Fruit fly (Drosophila melanogaster) whole organism, embryonic: Measurements from ENCODE around the gene sbr.

Experiments used
- Antp ChIP-seq: fragments of 200-800 bp; sonication (Bioruptor generic); optimal IDR thresholded peaks from 3 replicates; lab custom pipeline; 2016; ENCODE audit warnings: missing biosample characterization, missing genetic modification characterization
- BtbVII ChIP-seq: fragments of 200-800 bp; sonication (Bioruptor generic); optimal IDR thresholded peaks from 3 replicates; lab custom pipeline; 2017; ENCODE audit warnings: missing biosample characterization, mild to moderate bottlenecking, missing genetic modification characterization
- CG10209 ChIP-seq: fragments of 200-800 bp; sonication (Bioruptor generic); optimal IDR thresholded peaks from 3 replicates; lab custom pipeline; 2017; ENCODE audit warnings: missing biosample characterization, mild to moderate bottlenecking, missing genetic modification characterization, missing genetic modification reagents
- CG10654 ChIP-seq: fragments of 200-800 bp; sonication (Bioruptor generic); optimal IDR thresholded peaks from 2 replicates; lab custom pipeline; 2016; ENCODE audit warnings: missing biosample characterization, missing genetic modification characterization
- CG12104 ChIP-seq: fragments of 200-800 bp; sonication (Bioruptor generic); optimal IDR thresholded peaks from 3 replicates; lab custom pipeline; 2016; ENCODE audit warnings: missing biosample characterization, missing genetic modification characterization
- CG12155 ChIP-seq: fragments of 200-800 bp; sonication (Bioruptor generic); optimal IDR thresholded peaks from 3 replicates; lab custom pipeline; 2016; ENCODE audit warnings: missing biosample characterization, missing genetic modification characterization
- CG12299 ChIP-seq: fragments of 200-800 bp; sonication (Bioruptor generic); optimal IDR thresholded peaks from 2 replicates; lab custom pipeline; 2018; ENCODE audit warnings: missing biosample characterization, mild to moderate bottlenecking, missing genetic modification characterization
- CG13775 ChIP-seq: fragments of 200-800 bp; sonication (Bioruptor generic); optimal IDR thresholded peaks from 3 replicates; lab custom pipeline; 2017; ENCODE audit warnings: missing biosample characterization, mild to moderate bottlenecking, missing genetic modification characterization
- CG15601 ChIP-seq: fragments of 200-800 bp; sonication (Bioruptor generic); optimal IDR thresholded peaks from 3 replicates; lab custom pipeline; 2019; ENCODE audit warnings: missing biosample characterization, mild to moderate bottlenecking, missing genetic modification characterization, moderate library complexity
- CG16863 ChIP-seq: fragments of 200-800 bp; sonication (Bioruptor generic); optimal IDR thresholded peaks from 3 replicates; lab custom pipeline; 2016; ENCODE audit warnings: missing biosample characterization, missing genetic modification characterization
- CG18476 ChIP-seq: fragments of 200-800 bp; sonication (Bioruptor generic); optimal IDR thresholded peaks from 2 replicates; lab custom pipeline; 2016; ENCODE audit warnings: missing biosample characterization, mild to moderate bottlenecking, missing genetic modification characterization
- CG2116 ChIP-seq: fragments of 200-800 bp; sonication (Bioruptor generic); optimal IDR thresholded peaks from 3 replicates; lab custom pipeline; 2018; ENCODE audit warnings: missing biosample characterization, mild to moderate bottlenecking, missing genetic modification characterization
- CG2120 ChIP-seq: fragments of 200-800 bp; sonication (Bioruptor generic); optimal IDR thresholded peaks from 3 replicates; lab custom pipeline; 2016; ENCODE audit warnings: missing biosample characterization, missing genetic modification characterization
- CG34376 ChIP-seq: fragments of 200-800 bp; sonication (Bioruptor generic); optimal IDR thresholded peaks from 2 replicates; lab custom pipeline; 2018; ENCODE audit warnings: missing biosample characterization, mild to moderate bottlenecking, missing genetic modification characterization
- CG3726 ChIP-seq: fragments of 200-800 bp; sonication (Bioruptor generic); IDR thresholded peaks from 3 replicates; pipeline ENCODE4, ENCODE4 v1.3.6; 2022; ENCODE audit warnings: missing biosample characterization, missing genetic modification characterization
- CG4360 ChIP-seq: fragments of 200-800 bp; sonication (Bioruptor generic); IDR thresholded peaks from 2 replicates; pipeline ENCODE4 v1.3.6; 2022; ENCODE audit warnings: missing biosample characterization, missing genetic modification characterization
- CG4730 ChIP-seq: fragments of 200-800 bp; sonication (Bioruptor generic); IDR thresholded peaks from 2 replicates; pipeline ENCODE4 v1.3.6; 2022; ENCODE audit warnings: missing biosample characterization, missing genetic modification characterization
- CG6175 ChIP-seq: fragments of 200-800 bp; sonication (Bioruptor generic); IDR thresholded peaks from 3 replicates; pipeline ENCODE4 v1.3.6; 2022; ENCODE audit warnings: missing biosample characterization, missing genetic modification characterization
- CG6254 ChIP-seq: fragments of 200-800 bp; sonication (Bioruptor generic); optimal IDR thresholded peaks from 3 replicates; lab custom pipeline; 2017; ENCODE audit warnings: mild to moderate bottlenecking, missing biosample characterization, missing genetic modification reagents, missing genetic modification characterization
- CG6654 ChIP-seq: fragments of 200-800 bp; sonication (Bioruptor generic); optimal IDR thresholded peaks from 2 replicates; lab custom pipeline; 2017; ENCODE audit warnings: missing biosample characterization, mild to moderate bottlenecking, missing genetic modification characterization
- CG7372 ChIP-seq: fragments of 200-800 bp; sonication (Bioruptor generic); IDR thresholded peaks from 2 replicates; pipeline ENCODE4 v1.3.6; 2022; ENCODE audit warnings: missing biosample characterization, missing genetic modification characterization
- CG7556 ChIP-seq: fragments of 200-800 bp; sonication (Bioruptor generic); optimal IDR thresholded peaks from 2 replicates; lab custom pipeline; 2017; ENCODE audit warnings: missing biosample characterization, mild to moderate bottlenecking, missing genetic modification characterization
- CG9727 ChIP-seq: fragments of 200-800 bp; sonication (Bioruptor generic); optimal IDR thresholded peaks from 3 replicates; lab custom pipeline; 2017; ENCODE audit warnings: missing biosample characterization, mild to moderate bottlenecking, missing genetic modification characterization
- CHES-1-like ChIP-seq: fragments of 200-800 bp; sonication (Bioruptor generic); optimal IDR thresholded peaks from 2 replicates; lab custom pipeline; 2016; ENCODE audit warnings: missing biosample characterization, missing genetic modification characterization
- CoRest ChIP-seq: fragments of 200-800 bp; sonication (Bioruptor generic); optimal IDR thresholded peaks from 3 replicates; lab custom pipeline; 2018; ENCODE audit warnings: missing biosample characterization, mild to moderate bottlenecking, missing genetic modification characterization, moderate library complexity
- Elba2 ChIP-seq: fragments of 200-800 bp; sonication (Bioruptor generic); optimal IDR thresholded peaks from 3 replicates; lab custom pipeline; 2016; ENCODE audit warnings: missing biosample characterization, missing genetic modification characterization
- GATAe ChIP-seq: fragments of 200-800 bp; sonication (Bioruptor generic); conservative IDR thresholded peaks from 2 replicates; pipeline ENCODE4 v1.3.6; 2022; ENCODE audit warnings: missing biosample characterization, missing genetic modification characterization
- Lim3 ChIP-seq: fragments of 200-800 bp; sonication (Bioruptor generic); IDR thresholded peaks from 2 replicates; pipeline ENCODE4 v1.3.6; 2022; ENCODE audit warnings: missing biosample characterization, missing genetic modification characterization
- Mad ChIP-seq: fragments of 200-800 bp; sonication (Bioruptor generic); optimal IDR thresholded peaks from 2 replicates; lab custom pipeline; 2016; ENCODE audit warnings: missing biosample characterization, missing genetic modification characterization
- Max ChIP-seq: fragments of 200-800 bp; sonication (Bioruptor generic); optimal IDR thresholded peaks from 2 replicates; lab custom pipeline; 2016; ENCODE audit warnings: missing biosample characterization, mild to moderate bottlenecking, missing genetic modification characterization
- Myb ChIP-seq: fragments of 200-800 bp; sonication (Bioruptor generic); optimal IDR thresholded peaks from 2 replicates; lab custom pipeline; 2016; ENCODE audit warnings: missing biosample characterization, missing genetic modification characterization
- Six4 ChIP-seq: fragments of 200-800 bp; sonication (Bioruptor generic); optimal IDR thresholded peaks from 2 replicates; lab custom pipeline; 2016; ENCODE audit warnings: missing biosample characterization, missing genetic modification characterization
- Ssrp ChIP-seq: fragments of 200-800 bp; sonication (Bioruptor generic); optimal IDR thresholded peaks from 2 replicates; lab custom pipeline; 2018; ENCODE audit warnings: missing biosample characterization, mild to moderate bottlenecking, missing genetic modification characterization, moderate library complexity
- Taf1 ChIP-seq: fragments of 200-800 bp; sonication (Bioruptor generic); IDR thresholded peaks from 2 replicates; pipeline ENCODE4 v1.3.6; 2022; ENCODE audit warnings: missing biosample characterization, missing genetic modification characterization
- bab2 ChIP-seq: fragments of 200-800 bp; sonication (Bioruptor generic); optimal IDR thresholded peaks from 2 replicates; lab custom pipeline; 2016; ENCODE audit warnings: missing biosample characterization, missing genetic modification characterization
- br ChIP-seq: fragments of >200 bp; optimal IDR thresholded peaks from 2 replicates; lab custom pipeline; 2017
- cas ChIP-seq: fragments of 200-800 bp; sonication (Bioruptor generic); IDR thresholded peaks from 2 replicates; pipeline ENCODE4 v1.3.6; 2022; ENCODE audit warnings: missing biosample characterization, missing genetic modification characterization
- cato ChIP-seq: fragments of 200-800 bp; sonication (Bioruptor generic); optimal IDR thresholded peaks from 2 replicates; lab custom pipeline; 2016; ENCODE audit warnings: missing biosample characterization, missing genetic modification characterization, borderline replicate concordance
- crol ChIP-seq: fragments of 200-800 bp; sonication (Bioruptor generic); IDR thresholded peaks from 2 replicates; pipeline ENCODE4 v1.3.6; 2022; ENCODE audit warnings: missing biosample characterization, missing genetic modification characterization
- dati ChIP-seq: fragments of 200-800 bp; sonication (Bioruptor generic); IDR thresholded peaks from 2 replicates; pipeline ENCODE4 v1.3.6; 2022; ENCODE audit warnings: missing biosample characterization, missing genetic modification characterization
- ems ChIP-seq: fragments of 200-800 bp; sonication (Bioruptor generic); optimal IDR thresholded peaks from 3 replicates; lab custom pipeline; 2016; ENCODE audit warnings: missing biosample characterization, missing genetic modification characterization
- esg ChIP-seq: fragments of 200-800 bp; sonication (Bioruptor generic); conservative IDR thresholded peaks from 2 replicates; pipeline ENCODE4 v1.3.6; 2022; ENCODE audit warnings: missing biosample characterization, missing genetic modification characterization
- gcm ChIP-seq: fragments of 200-800 bp; sonication (Bioruptor generic); optimal IDR thresholded peaks from 2 replicates; lab custom pipeline; 2019; ENCODE audit warnings: missing biosample characterization, mild to moderate bottlenecking, missing genetic modification characterization, moderate library complexity
- grn ChIP-seq: fragments of 200-800 bp; sonication (Bioruptor generic); optimal IDR thresholded peaks from 3 replicates; lab custom pipeline; 2017; ENCODE audit warnings: missing biosample characterization, missing genetic modification characterization
- h ChIP-seq: fragments of >200 bp; optimal IDR thresholded peaks from 2 replicates; lab custom pipeline; 2017
- mam ChIP-seq: fragments of 200-800 bp; sonication (Bioruptor generic); optimal IDR thresholded peaks from 3 replicates; lab custom pipeline; 2016; ENCODE audit warnings: missing biosample characterization, missing genetic modification characterization
- mirr ChIP-seq: fragments of 200-800 bp; sonication (Bioruptor generic); optimal IDR thresholded peaks from 3 replicates; lab custom pipeline; 2018; ENCODE audit warnings: missing biosample characterization, mild to moderate bottlenecking, missing genetic modification characterization
- nmo ChIP-seq: fragments of 200-800 bp; sonication (Bioruptor generic); optimal IDR thresholded peaks from 2 replicates; lab custom pipeline; 2018; ENCODE audit warnings: missing biosample characterization, mild to moderate bottlenecking, missing genetic modification characterization, moderate library complexity
- pnt ChIP-seq: fragments of 200-800 bp; sonication (Bioruptor generic); optimal IDR thresholded peaks from 3 replicates; lab custom pipeline; 2016; ENCODE audit warnings: missing biosample characterization, missing genetic modification characterization
- pzg ChIP-seq: fragments of 200-800 bp; sonication (Bioruptor generic); optimal IDR thresholded peaks from 3 replicates; lab custom pipeline; 2018; ENCODE audit warnings: missing biosample characterization, mild to moderate bottlenecking, missing genetic modification characterization, moderate library complexity
- sima ChIP-seq: fragments of 200-800 bp; sonication (Bioruptor generic); optimal IDR thresholded peaks from 2 replicates; lab custom pipeline; 2016; ENCODE audit warnings: missing biosample characterization, missing genetic modification characterization
- tap ChIP-seq: fragments of 200-800 bp; optimal IDR thresholded peaks from 3 replicates; lab custom pipeline; 2019; ENCODE audit warnings: missing biosample characterization, mild to moderate bottlenecking, missing genetic modification characterization, moderate library complexity
- unc-4 ChIP-seq: fragments of 200-800 bp; sonication (Bioruptor generic); IDR thresholded peaks from 2 replicates; pipeline ENCODE4 v1.3.6; 2022; ENCODE audit warnings: missing biosample characterization, missing genetic modification characterization; ENCODE audit not compliant: partially characterized antibody

sbr gene

dm6 chrX:10805651-10806191, 41.2 kb downstream of the sbr start (continued):
- TF ChIP-seq CG3726 (GFP tag; lab: Robert Waterston, UW) (no peak), CG12299 (tag; lab: Kevin White, UChicago) (no peak), Max (GFP tag; lab: Kevin White, UChicago) (peak; percentile 20), ems (no peak), cato (no peak), gcm (GFP tag; lab: Kevin White, UChicago) (no peak), Six4 (GFP tag; lab: Kevin White, UChicago) (no peak), CG12155 (GFP tag; lab: Kevin White, UChicago) (no peak), BtbVII (GFP tag; lab: Kevin White, UChicago) (no peak), tap (tag; lab: Kevin White, UChicago) (no peak), CG2120 (GFP tag; lab: Kevin White, UChicago) (no peak), h (lab: Kevin White, UChicago) (no peak), nmo (GFP tag; lab: Kevin White, UChicago) (no peak), br (lab: Kevin White, UChicago) (no peak), CG12104 (no peak), CoRest (tag; lab: Kevin White, UChicago) (peak; percentile 4), CG16863 (GFP tag; lab: Kevin White, UChicago) (no peak), Elba2 (GFP tag; lab: Kevin White, UChicago) (no peak), grn (GFP tag; lab: Kevin White, UChicago) (no peak), CG10209 (GFP tag; lab: Kevin White, UChicago) (no peak), bab2 (GFP tag; lab: Kevin White, UChicago) (no peak), pnt (GFP tag; lab: Kevin White, UChicago) (no peak), pzg (GFP tag; lab: Kevin White, UChicago) (no peak), CG7556 (no peak), CG4730 (GFP tag; lab: Robert Waterston, UW) (no peak), CG18476 (GFP tag; lab: Kevin White, UChicago) (no peak), CG2116 (peak; percentile 31), CG10654 (GFP tag; lab: Kevin White, UChicago) (no peak), Myb (no peak), Antp (no peak), mam (GFP tag; lab: Kevin White, UChicago) (no peak), crol (GFP tag; lab: Robert Waterston, UW) (peak; percentile 89), CG6254 (GFP tag; lab: Kevin White, UChicago) (no peak), CG13775 (no peak), esg (GFP tag; lab: Robert Waterston, UW) (no peak), unc-4 (GFP tag; lab: Robert Waterston, UW) (0 out of 2 replicates have a peak, but pooled peaks have one; percentile 37), Taf1 (no peak), CG6175 (GFP tag; lab: Robert Waterston, UW) (no peak), cas (GFP tag; lab: Robert Waterston, UW) (no peak), Mad (GFP tag; lab: Kevin White, UChicago) (no peak), dati (GFP tag; lab: Robert Waterston, UW) (no peak), CG15601 (tag; lab: Kevin White, UChicago) (no peak), sima (no peak), GATAe (GFP tag; lab: Robert Waterston, UW) (no peak), CG7372 (GFP tag; lab: Robert Waterston, UW) (no peak), mirr (GFP tag; lab: Kevin White, UChicago) (no peak), CHES-1-like (GFP tag; lab: Kevin White, UChicago) (no peak), Lim3 (GFP tag; lab: Robert Waterston, UW) (no peak), CG9727 (GFP tag; lab: Kevin White, UChicago) (no peak), CG34376 (GFP tag; lab: Kevin White, UChicago) (no peak), CG4360 (no peak), Ssrp (tag; lab: Kevin White, UChicago) (no peak), CG6654 (no peak)
